Worm (Caenorhabditis elegans): Measurements from ENCODE around the gene F58F9.3.

The F58F9.3 gene

ce11 chrIV:6201769-6202168, 31.3 kb upstream of the F58F9.3 start, which contains the start of gene tkr-2:
Gene tkr-2, plus strand, starts transcription at chrIV:6202069.
- TF ChIP-seq F49E8.2 (tag; optimal IDR thresholded peaks at IDR 0.05; ENCODE audit: borderline replicate concordance) (no peak), madf-5 (GFP tag; IDR thresholded peaks at IDR 0.05) (no peak), mdl-1 (tag; optimal IDR thresholded peaks at IDR 0.05) (no peak), nhr-10 (tag; optimal IDR thresholded peaks at IDR 0.05) (no peak), daf-12 (tag; optimal IDR thresholded peaks at IDR 0.05) (no peak), nhr-28 (tag; optimal IDR thresholded peaks at IDR 0.05) (no peak), dmd-6 (GFP tag; IDR thresholded peaks at IDR 0.05) (no peak), nhr-48 (tag; optimal IDR thresholded peaks at IDR 0.05) (no peak), ztf-7 (tag; optimal IDR thresholded peaks at IDR 0.05) (no peak), zfp-2 (tag; optimal IDR thresholded peaks at IDR 0.05) (no peak), dve-1 (tag; optimal IDR thresholded peaks at IDR 0.05; ENCODE audit: insufficient read depth) (no peak), egl-43 (GFP tag; IDR thresholded peaks at IDR 0.05) (no peak), cey-2 (tag; optimal IDR thresholded peaks at IDR 0.05; ENCODE audit: borderline replicate concordance, insufficient read depth) (no peak), D1046.2 (GFP tag; IDR thresholded peaks at IDR 0.05) (no peak), pqm-1 (tag; optimal IDR thresholded peaks at IDR 0.05) (no peak), duxl-1 (tag; optimal IDR thresholded peaks at IDR 0.05; ENCODE audit: poor library complexity) (no peak), unc-130 (GFP tag; optimal IDR thresholded peaks at IDR 0.05) (no peak), lin-29 (GFP tag; IDR thresholded peaks at IDR 0.05) (no peak), egl-27 (tag; optimal IDR thresholded peaks at IDR 0.05) (no peak)

ce11 chrIV:6206294-6206776, 26.7 kb upstream of the F58F9.3 start, which contains the start of gene C49A9.10:
Gene C49A9.10, minus strand, starts transcription at chrIV:6206344.
- TF ChIP-seq ceh-62 (tag; optimal IDR thresholded peaks at IDR 0.05), result no peak
- peak; percentile 3 for TF ChIP-seq nhr-11 (tag; optimal IDR thresholded peaks at IDR 0.05)
- no peak for TF ChIP-seq set-16 (GFP tag; IDR thresholded peaks at IDR 0.05)
- TF ChIP-seq ceh-44 (GFP tag; IDR thresholded peaks at IDR 0.05), result peak; percentile 52; the same call in 1 of the 2 replicates
- no peak for TF ChIP-seq mdl-1 (tag; optimal IDR thresholded peaks at IDR 0.05)
- TF ChIP-seq Y48G9A.11 (GFP tag; IDR thresholded peaks at IDR 0.05), result peak; percentile 74; the same call in 1 of the 2 replicates
- no peak for TF ChIP-seq F26F4.8 (GFP tag; conservative IDR thresholded peaks at IDR 0.05)
- peak; percentile 76 for TF ChIP-seq mep-1 (tag; optimal IDR thresholded peaks at IDR 0.05)
- TF ChIP-seq dve-1 (tag; optimal IDR thresholded peaks at IDR 0.05; ENCODE audit: insufficient read depth), result peak; percentile 73
- TF ChIP-seq dmd-9 (GFP tag; IDR thresholded peaks at IDR 0.05), result peak; percentile 83
- no peak for TF ChIP-seq daf-8 (GFP tag; IDR thresholded peaks at IDR 0.05)
- TF ChIP-seq nhr-48 (tag; optimal IDR thresholded peaks at IDR 0.05), result peak; percentile 52
- TF ChIP-seq pqm-1 (tag; optimal IDR thresholded peaks at IDR 0.05), result no peak
- peak in 1 of 2 experiments; percentile 89 for TF ChIP-seq lsy-2 (tag; optimal IDR thresholded peaks at IDR 0.05)
- TF ChIP-seq nhr-102 (tag; optimal IDR thresholded peaks at IDR 0.05), result peak; percentile 74
- TF ChIP-seq Y105C5A.15 (GFP tag; IDR thresholded peaks at IDR 0.05), result no peak
- TF ChIP-seq nhr-77 (tag; optimal IDR thresholded peaks at IDR 0.05), result peak; percentile 59
- no peak for TF ChIP-seq hmg-1.1 (GFP tag; IDR thresholded peaks at IDR 0.05)
- TF ChIP-seq mxl-3 (GFP tag; optimal IDR thresholded peaks at IDR 0.05), result no peak
- no peak for TF ChIP-seq jun-1 (tag; optimal IDR thresholded peaks at IDR 0.05)
- TF ChIP-seq unc-39 (tag; optimal IDR thresholded peaks at IDR 0.05), result no peak
- peak; percentile 98 for TF ChIP-seq dpl-1 (GFP tag; optimal IDR thresholded peaks at IDR 0.05)
- TF ChIP-seq fkh-10 (GFP tag; optimal IDR thresholded peaks at IDR 0.05), result peak; percentile 27
- peak; percentile 82 for TF ChIP-seq F49E8.2 (tag; optimal IDR thresholded peaks at IDR 0.05; ENCODE audit: borderline replicate concordance)
- TF ChIP-seq tra-1 (GFP tag; IDR thresholded peaks at IDR 0.05), result peak; percentile 73; the same call in 1 of the 2 replicates
- peak; percentile 55 for TF ChIP-seq ztf-7 (tag; optimal IDR thresholded peaks at IDR 0.05)
- peak; percentile 100 for TF ChIP-seq mes-2 (tag; optimal IDR thresholded peaks at IDR 0.05; ENCODE audit: poor library complexity, severe bottlenecking)
- no peak for TF ChIP-seq mxl-2 (GFP tag; conservative IDR thresholded peaks at IDR 0.05)
- TF ChIP-seq duxl-1 (tag; optimal IDR thresholded peaks at IDR 0.05; ENCODE audit: poor library complexity), result peak; percentile 69
- no peak for TF ChIP-seq nhr-237 (tag; optimal IDR thresholded peaks at IDR 0.05)
- TF ChIP-seq zip-11 (GFP tag; IDR thresholded peaks at IDR 0.05), result no peak
- TF ChIP-seq lin-1 (GFP tag; IDR thresholded peaks at IDR 0.05), result no peak
- no peak for TF ChIP-seq nhr-41 (GFP tag; IDR thresholded peaks at IDR 0.05)
- TF ChIP-seq hif-1 (tag; optimal IDR thresholded peaks at IDR 0.05), result peak in 1 of 2 experiments; percentile 92
- no peak for TF ChIP-seq lim-7 (GFP tag; IDR thresholded peaks at IDR 0.05)
- TF ChIP-seq saeg-2 (GFP tag; IDR thresholded peaks at IDR 0.05), result no peak
- TF ChIP-seq unc-130 (GFP tag; optimal IDR thresholded peaks at IDR 0.05), result peak; percentile 89

Measured in whole organism, L4 larva.